Worm (Caenorhabditis elegans) whole organism, L1 larva: ENCODE results near the gene C25F6.1.

Experiments
- aha-1 ChIP-seq: fragments of 150-350 bp; optimal IDR thresholded peaks from 2 replicates; lab custom pipeline; 2014; ENCODE audit warnings: missing biosample characterization, missing genetic modification characterization
- ceh-82 ChIP-seq, 3 experiments: fragments of 150-350 bp in 1 of 3; sonication (generic microtip) in 2 of 3; optimal IDR thresholded peaks; 2 replicates each; lab custom pipeline; 2014 to 2017; ENCODE audit warnings: missing biosample characterization in 3 of 3, missing genetic modification characterization in 3 of 3
- dpl-1 ChIP-seq, 3 experiments: fragments of 150-350 bp in 2 of 3; sonication (generic microtip) in 1 of 3; optimal IDR thresholded peaks; 2 replicates each; lab custom pipeline; 2014 to 2017; ENCODE audit warnings: missing biosample characterization in 3 of 3, missing genetic modification characterization in 3 of 3, missing genetic modification reagents in 3 of 3
- efl-1 ChIP-seq, 4 experiments: fragments of 150-350 bp; optimal IDR thresholded peaks in 3 of 4; peaks in 1 of 4; 1 replicate in 1 of 4; 2 replicates in 3 of 4; lab custom pipeline; 2014; ENCODE audit warnings: missing biosample characterization in 2 of 4, missing genetic modification characterization in 2 of 4, missing genetic modification reagents in 2 of 4
- nhr-11 ChIP-seq: fragments of 150-350 bp; optimal IDR thresholded peaks from 2 replicates; lab custom pipeline; 2014; ENCODE audit warnings: missing biosample characterization, missing genetic modification characterization
- nhr-12 ChIP-seq: sonication (generic microtip); optimal IDR thresholded peaks from 2 replicates; lab custom pipeline; 2017; ENCODE audit warnings: missing biosample characterization, missing genetic modification characterization
- nhr-90 ChIP-seq: sonication (generic microtip); optimal IDR thresholded peaks from 2 replicates; lab custom pipeline; 2016; ENCODE audit warnings: mild to moderate bottlenecking, missing genetic modification characterization, missing compliant biosample characterization; ENCODE audit not compliant: poor library complexity
- skn-1 ChIP-seq: fragments of 150-350 bp; optimal IDR thresholded peaks from 2 replicates; lab custom pipeline; 2014; ENCODE audit warnings: missing biosample characterization, missing genetic modification characterization
- snpc-4 ChIP-seq: fragments of 150-350 bp; optimal IDR thresholded peaks from 2 replicates; lab custom pipeline; 2014; ENCODE audit warnings: missing biosample characterization, missing genetic modification characterization
- sptf-1 ChIP-seq: fragments of 150-350 bp; optimal IDR thresholded peaks from 2 replicates; lab custom pipeline; 2014; ENCODE audit warnings: missing biosample characterization, missing genetic modification characterization
- unc-130 ChIP-seq: fragments of 150-350 bp; optimal IDR thresholded peaks from 2 replicates; lab custom pipeline; 2017; ENCODE audit warnings: missing biosample characterization, missing genetic modification characterization, inconsistent platforms

ce11 chrX:5450773-5451447 is 35.4 kb upstream of the C25F6.1 start, which contains the start of gene C25F6.6:
- no peak for TF ChIP-seq aha-1
- TF ChIP-seq sptf-1 (tag; lab: Kevin White, UChicago), result no peak
- no peak for TF ChIP-seq ceh-82 (tag; optimal IDR thresholded peaks at IDR 0.05; lab: Kevin White, UChicago)
- TF ChIP-seq skn-1 (tag; lab: Kevin White, UChicago), result no peak
- no peak for TF ChIP-seq efl-1 (optimal IDR thresholded peaks at IDR 0.05; lab: Kevin White, UChicago)
- TF ChIP-seq efl-1 (GFP tag; optimal IDR thresholded peaks at IDR 0.05 in 1 of 2; lab: Kevin White, UChicago), result no peak
- no peak for TF ChIP-seq snpc-4 (tag; lab: Kevin White, UChicago)
- no peak for TF ChIP-seq dpl-1 (GFP tag; optimal IDR thresholded peaks at IDR 0.05; lab: Kevin White, UChicago)
- no peak for TF ChIP-seq nhr-11 (tag; lab: Kevin White, UChicago)
- no peak for TF ChIP-seq unc-130 (tag; lab: Kevin White, UChicago)
- peak; percentile 43 for TF ChIP-seq nhr-90 (tag; lab: Kevin White, UChicago)
- TF ChIP-seq nhr-12 (tag; lab: Kevin White, UChicago), result no peak
